Worm (Caenorhabditis elegans): ENCODE data around the gene F49E10.4.

- TF ChIP-seq flt-1 (GFP tag; IDR thresholded peaks at IDR 0.05): no peak
- no peak for TF ChIP-seq med-1 (GFP tag; optimal IDR thresholded peaks at IDR 0.05; ENCODE audit: insufficient read depth)
- TF ChIP-seq tab-1 (GFP tag; IDR thresholded peaks at IDR 0.05): no peak
- no peak for TF ChIP-seq cog-1 (tag; optimal IDR thresholded peaks at IDR 0.05)
- no peak for TF ChIP-seq ztf-23 (GFP tag; IDR thresholded peaks at IDR 0.05)
- no peak for TF ChIP-seq T22C8.4 (GFP tag; IDR thresholded peaks at IDR 0.05)
- no peak for TF ChIP-seq ztf-29 (GFP tag; IDR thresholded peaks at IDR 0.05)
These were observed 21.4 kb downstream of the F49E10.4 start, which contains the start of gene tbc-16 for ce11 chrX:5897038-5897437.
